Fruit fly (Drosophila melanogaster) whole organism, pupa: ENCODE data around the gene Rph.

Source experiments
- CG10348 ChIP-seq: fragments of 200-800 bp; sonication (Bioruptor generic); IDR thresholded peaks from 2 replicates; pipeline ENCODE4 v1.3.6; 2022; ENCODE audit warnings: missing biosample characterization, missing genetic modification characterization
- CG12605 ChIP-seq: fragments of 200-800 bp; sonication (Bioruptor generic); IDR thresholded peaks from 2 replicates; pipeline ENCODE4 v1.3.6; 2022; ENCODE audit warnings: missing biosample characterization, missing genetic modification characterization
- CG13204 ChIP-seq: fragments of 200-800 bp; sonication (Bioruptor generic); optimal IDR thresholded peaks from 2 replicates; lab custom pipeline; 2018; ENCODE audit warnings: missing biosample characterization, mild to moderate bottlenecking, missing genetic modification characterization, moderate library complexity
- CG14655 ChIP-seq: fragments of 200-800 bp; sonication (Bioruptor generic); optimal IDR thresholded peaks from 3 replicates; lab custom pipeline; 2017; ENCODE audit warnings: mild to moderate bottlenecking, missing biosample characterization, missing genetic modification reagents, missing genetic modification characterization
- CG15710 ChIP-seq: fragments of 200-800 bp; sonication (Bioruptor generic); optimal IDR thresholded peaks from 2 replicates; lab custom pipeline; 2018; ENCODE audit warnings: missing biosample characterization, mild to moderate bottlenecking, missing genetic modification characterization, moderate library complexity
- CG17806 ChIP-seq: fragments of 200-800 bp; sonication (Bioruptor generic); optimal IDR thresholded peaks from 2 replicates; lab custom pipeline; 2018; ENCODE audit warnings: missing biosample characterization, mild to moderate bottlenecking, missing genetic modification characterization, moderate library complexity
- CG32121 ChIP-seq: fragments of 200-800 bp; sonication (Bioruptor generic); IDR thresholded peaks from 2 replicates; pipeline ENCODE4 v1.3.6; 2022; ENCODE audit warnings: missing biosample characterization, missing genetic modification characterization
- CG34367 ChIP-seq: fragments of 200-800 bp; sonication (Bioruptor generic); optimal IDR thresholded peaks from 2 replicates; lab custom pipeline; 2018; ENCODE audit warnings: missing biosample characterization, mild to moderate bottlenecking, missing genetic modification characterization
- CG4496 ChIP-seq: fragments of 200-800 bp; sonication (Bioruptor generic); IDR thresholded peaks from 3 replicates; pipeline ENCODE4 v1.3.6; 2022; ENCODE audit warnings: missing biosample characterization, missing genetic modification characterization
- CG8159 ChIP-seq: fragments of 200-800 bp; sonication (Bioruptor generic); optimal IDR thresholded peaks from 3 replicates; lab custom pipeline; 2018; ENCODE audit warnings: missing biosample characterization, mild to moderate bottlenecking, missing genetic modification characterization, moderate library complexity
- CG8301 ChIP-seq: fragments of 200-800 bp; sonication (Bioruptor generic); optimal IDR thresholded peaks from 2 replicates; lab custom pipeline; 2018; ENCODE audit warnings: missing biosample characterization, mild to moderate bottlenecking, missing genetic modification characterization
- CG9948 ChIP-seq: fragments of 200-800 bp; sonication (Bioruptor generic); optimal IDR thresholded peaks from 2 replicates; lab custom pipeline; 2018; ENCODE audit warnings: missing biosample characterization, mild to moderate bottlenecking, missing genetic modification characterization, moderate library complexity
- D1 ChIP-seq: fragments of 200-800 bp; sonication (Bioruptor generic); optimal IDR thresholded peaks from 2 replicates; lab custom pipeline; 2018; ENCODE audit warnings: missing biosample characterization, mild to moderate bottlenecking, missing genetic modification characterization, moderate library complexity
- EcR ChIP-seq: fragments of 200-800 bp; sonication (Bioruptor generic); optimal IDR thresholded peaks from 3 replicates; lab custom pipeline; 2019; ENCODE audit warnings: missing biosample characterization, missing genetic modification characterization, mild to moderate bottlenecking, moderate library complexity, missing genetic modification reagents
- Ets98B ChIP-seq: fragments of 200-800 bp; sonication (Bioruptor generic); IDR thresholded peaks from 2 replicates; pipeline ENCODE4 v1.3.6; 2022; ENCODE audit warnings: missing biosample characterization, missing genetic modification characterization
- Pif1A ChIP-seq: fragments of 200-800 bp; sonication (Bioruptor generic); optimal IDR thresholded peaks from 3 replicates; lab custom pipeline; 2016; ENCODE audit warnings: missing biosample characterization, missing genetic modification characterization
- Pif1B ChIP-seq: fragments of 200-800 bp; sonication (Bioruptor generic); optimal IDR thresholded peaks from 3 replicates; lab custom pipeline; 2016; ENCODE audit warnings: missing biosample characterization, missing genetic modification characterization
- Snoo ChIP-seq: fragments of 200-800 bp; sonication (Bioruptor generic); optimal IDR thresholded peaks from 3 replicates; lab custom pipeline; 2017; ENCODE audit warnings: missing biosample characterization, mild to moderate bottlenecking, missing genetic modification characterization, inconsistent platforms
- fd96Ca ChIP-seq: fragments of 200-800 bp; sonication (Bioruptor generic); IDR thresholded peaks from 3 replicates; pipeline ENCODE4 v1.3.6; 2022; ENCODE audit warnings: missing biosample characterization, missing genetic modification characterization
- gl ChIP-seq: fragments of 200-800 bp; sonication (Bioruptor generic); optimal IDR thresholded peaks from 2 replicates; lab custom pipeline; 2018; ENCODE audit warnings: missing biosample characterization, mild to moderate bottlenecking, missing genetic modification characterization
- rn ChIP-seq: fragments of 200-800 bp; sonication (Bioruptor generic); IDR thresholded peaks from 2 replicates; pipeline ENCODE4 v1.3.6; 2022; ENCODE audit warnings: missing biosample characterization, missing genetic modification characterization

Rph gene

dm6 chrX:10723488-10724254 is 33.8 kb downstream of the Rph start:
- no peak for TF ChIP-seq Snoo (tag; lab: Kevin White, UChicago)
- TF ChIP-seq CG8301: no peak
- no peak for TF ChIP-seq CG10348 (GFP tag; lab: Robert Waterston, UW)
- no peak for TF ChIP-seq CG34367 (tag; lab: Kevin White, UChicago)
- no peak for TF ChIP-seq Pif1B
- TF ChIP-seq CG14655: no peak
- TF ChIP-seq CG13204 (GFP tag; lab: Kevin White, UChicago): no peak
- TF ChIP-seq CG17806 (tag; lab: Kevin White, UChicago): no peak
- TF ChIP-seq, all 21 proteins: peak for 0

dm6 chrX:10721901-10722479 is 35.5 kb downstream of the Rph start:
- no peak for TF ChIP-seq Snoo (tag; lab: Kevin White, UChicago)
- no peak for TF ChIP-seq CG4496 (GFP tag; lab: Robert Waterston, UW)
- TF ChIP-seq CG9948 (tag; lab: Kevin White, UChicago): peak; percentile 5
- no peak for TF ChIP-seq CG32121 (GFP tag; lab: Robert Waterston, UW)
- TF ChIP-seq CG12605 (GFP tag; lab: Robert Waterston, UW): no peak
- TF ChIP-seq CG13204 (GFP tag; lab: Kevin White, UChicago): no peak
- TF ChIP-seq CG10348 (GFP tag; lab: Robert Waterston, UW): no peak
- peak; percentile 17 for TF ChIP-seq CG17806 (tag; lab: Kevin White, UChicago)
- TF ChIP-seq CG34367 (tag; lab: Kevin White, UChicago): no peak
- TF ChIP-seq rn (GFP tag; lab: Robert Waterston, UW): no peak
- no peak for TF ChIP-seq CG8301
- no peak for TF ChIP-seq Ets98B (GFP tag; lab: Robert Waterston, UW)
- TF ChIP-seq gl: no peak
- TF ChIP-seq fd96Ca: no peak
- no peak for TF ChIP-seq Pif1B
- no peak for TF ChIP-seq EcR (GFP tag; lab: Kevin White, UChicago)
- TF ChIP-seq D1: no peak
- no peak for TF ChIP-seq CG14655
- TF ChIP-seq CG15710: peak; percentile 13
- no peak for TF ChIP-seq CG8159 (tag; lab: Kevin White, UChicago)
- TF ChIP-seq Pif1A: peak; percentile 26
- TF ChIP-seq, all 21 proteins: peak for 4

dm6 chrX:10719280-10719679 is 38.2 kb downstream of the Rph start:
- no peak for TF ChIP-seq EcR (GFP tag; lab: Kevin White, UChicago)
- TF ChIP-seq CG15710: no peak
- TF ChIP-seq Pif1B: no peak
- no peak for TF ChIP-seq Ets98B (GFP tag; lab: Robert Waterston, UW)
- TF ChIP-seq CG4496 (GFP tag; lab: Robert Waterston, UW): no peak
- no peak for TF ChIP-seq CG17806 (tag; lab: Kevin White, UChicago)
- TF ChIP-seq CG34367 (tag; lab: Kevin White, UChicago): no peak
- no peak for TF ChIP-seq CG8301
- TF ChIP-seq D1: no peak
- no peak for TF ChIP-seq CG8159 (tag; lab: Kevin White, UChicago)
- TF ChIP-seq gl: no peak
- no peak for TF ChIP-seq CG13204 (GFP tag; lab: Kevin White, UChicago)
- no peak for TF ChIP-seq CG9948 (tag; lab: Kevin White, UChicago)
- TF ChIP-seq CG10348 (GFP tag; lab: Robert Waterston, UW): no peak

- TF ChIP-seq CG4496 (GFP tag; lab: Robert Waterston, UW) (peak; percentile 70; the same call in 1 of the 3 replicates), EcR (GFP tag; lab: Kevin White, UChicago) (no peak), CG32121 (GFP tag; lab: Robert Waterston, UW) (0 out of 2 replicates have a peak, but pooled peaks have one; percentile 32), Snoo (tag; lab: Kevin White, UChicago) (peak; percentile 36), CG15710 (peak; percentile 49), CG34367 (tag; lab: Kevin White, UChicago) (peak; percentile 23), CG8159 (tag; lab: Kevin White, UChicago) (peak; percentile 62), Ets98B (GFP tag; lab: Robert Waterston, UW) (peak; percentile 31; the same call in 1 of the 2 replicates), Pif1A (peak; percentile 14), CG14655 (no peak), CG10348 (GFP tag; lab: Robert Waterston, UW) (no peak), fd96Ca (peak; percentile 53; the same call in 1 of the 3 replicates), Pif1B (peak; percentile 35), CG17806 (tag; lab: Kevin White, UChicago) (peak; percentile 51), CG9948 (tag; lab: Kevin White, UChicago) (no peak), CG8301 (no peak)
- TF ChIP-seq, all 21 proteins: peak for 11
Observed at dm6 chrX:10717869-10718268, 39.6 kb downstream of the Rph start.
